Worm (Caenorhabditis elegans) whole organism, young adult: Measurements from ENCODE around the gene pgp-10.

Source experiments
- K11D2.4 ChIP-seq: fragments of 200-800 bp; sonication (Bioruptor generic); IDR thresholded peaks from 2 replicates; pipeline ENCODE4 v1.3.6; 2022; ENCODE audit warnings: missing genetic modification reagents, missing genetic modification characterization, missing compliant biosample characterization
- nfya-2 ChIP-seq: fragments of 200-800 bp; sonication (Bioruptor generic); IDR thresholded peaks from 2 replicates; pipeline ENCODE4 v1.3.6; 2022; ENCODE audit warnings: missing genetic modification reagents, missing genetic modification characterization, missing compliant biosample characterization

- TF ChIP-seq K11D2.4 (GFP tag; lab: Robert Waterston, UW): no peak
- no peak for TF ChIP-seq nfya-2 (GFP tag; lab: Robert Waterston, UW)
These were observed 7.5 kb upstream of the pgp-10 start, which contains the start of gene lam-2 for ce11 chrX:7151189-7151857.
